Worm (Caenorhabditis elegans) whole organism, L4 larva: ENCODE data around the gene spt-5.

Source experiments
- F10B5.3 ChIP-seq: sonication (generic microtip); optimal IDR thresholded peaks from 2 replicates; lab custom pipeline; 2016; ENCODE audit warnings: mild to moderate bottlenecking, missing genetic modification characterization, missing compliant biosample characterization
- F26F4.8 ChIP-seq: fragments of 200-800 bp; sonication (Bioruptor generic); conservative IDR thresholded peaks from 2 replicates; pipeline ENCODE4 v1.3.6; 2022; ENCODE audit warnings: missing genetic modification characterization, missing compliant biosample characterization
- F44E2.7 ChIP-seq: fragments of 200-800 bp; sonication (Bioruptor generic); IDR thresholded peaks from 2 replicates; pipeline ENCODE4 v2.1.2; 2022; ENCODE audit warnings: missing genetic modification characterization, missing compliant biosample characterization
- T20F7.1 ChIP-seq: fragments of 200-800 bp; sonication (Bioruptor generic); optimal IDR thresholded peaks from 2 replicates; lab custom pipeline; 2018; ENCODE audit warnings: mild to moderate bottlenecking, missing genetic modification characterization, missing compliant biosample characterization
- Y105C5A.15 ChIP-seq: fragments of 200-800 bp; sonication (Bioruptor generic); IDR thresholded peaks from 2 replicates; pipeline ENCODE4 v1.3.6; 2022; ENCODE audit warnings: missing genetic modification characterization, missing compliant biosample characterization
- Y48G9A.11 ChIP-seq: fragments of 200-800 bp; sonication (Bioruptor generic); IDR thresholded peaks from 2 replicates; pipeline ENCODE4 v1.3.6; 2022; ENCODE audit warnings: missing genetic modification reagents, missing genetic modification characterization, missing compliant biosample characterization
- arid-1 ChIP-seq: fragments of 200-800 bp; sonication (Bioruptor generic); conservative IDR thresholded peaks from 2 replicates; pipeline ENCODE4 v1.3.6; 2022; ENCODE audit warnings: missing genetic modification reagents, missing genetic modification characterization, missing compliant biosample characterization
- attf-4 ChIP-seq: sonication (generic microtip); optimal IDR thresholded peaks from 3 replicates; lab custom pipeline; 2017; ENCODE audit warnings: missing biosample characterization, missing genetic modification characterization
- ceh-32 ChIP-seq: sonication (generic microtip); optimal IDR thresholded peaks from 2 replicates; lab custom pipeline; 2016; ENCODE audit warnings: mild to moderate bottlenecking, missing genetic modification characterization, missing compliant biosample characterization; ENCODE audit not compliant: poor library complexity
- ceh-62 ChIP-seq: sonication (generic microtip); optimal IDR thresholded peaks from 2 replicates; lab custom pipeline; 2017; ENCODE audit warnings: missing biosample characterization, missing genetic modification characterization
- ces-1 ChIP-seq: fragments of 150-350 bp; sonication (generic microtip); optimal IDR thresholded peaks from 4 replicates; lab custom pipeline; 2014; ENCODE audit warnings: missing biosample characterization, missing genetic modification reagents, missing genetic modification characterization
- cey-2 ChIP-seq: sonication (generic microtip); optimal IDR thresholded peaks from 3 replicates; lab custom pipeline; 2017; ENCODE audit warnings: missing genetic modification characterization, mild to moderate bottlenecking, missing compliant biosample characterization, antibody characterized with exemption, borderline replicate concordance; ENCODE audit not compliant: insufficient read depth
- daf-8 ChIP-seq: fragments of 200-800 bp; sonication (Bioruptor generic); IDR thresholded peaks from 2 replicates; pipeline ENCODE4 v1.3.6; 2022; ENCODE audit warnings: missing genetic modification characterization, missing compliant biosample characterization
- dmd-8 ChIP-seq: fragments of 200-800 bp; sonication (Bioruptor generic); IDR thresholded peaks from 2 replicates; pipeline ENCODE4 v1.3.6; 2022; ENCODE audit warnings: missing genetic modification characterization, missing compliant biosample characterization
- duxl-1 ChIP-seq: sonication (generic microtip); optimal IDR thresholded peaks from 2 replicates; lab custom pipeline; 2016; ENCODE audit warnings: mild to moderate bottlenecking, missing genetic modification characterization, moderate library complexity, missing compliant biosample characterization; ENCODE audit not compliant: poor library complexity
- fos-1 ChIP-seq: fragments of 150-350 bp; optimal IDR thresholded peaks from 2 replicates; lab custom pipeline; 2014; ENCODE audit warnings: missing biosample characterization, missing genetic modification characterization
- gei-8 ChIP-seq: fragments of 200-800 bp; sonication (Bioruptor generic); optimal IDR thresholded peaks from 2 replicates; lab custom pipeline; 2018; ENCODE audit warnings: mild to moderate bottlenecking, missing genetic modification characterization, missing compliant biosample characterization
- hif-1 ChIP-seq, 2 experiments: sonication (generic microtip); optimal IDR thresholded peaks; 2 replicates each; lab custom pipeline; 2016 to 2017; ENCODE audit warnings: missing compliant biosample characterization in 2 of 2, missing genetic modification characterization in 2 of 2, missing genetic modification reagents in 2 of 2, missing genotype in 2 of 2, mild to moderate bottlenecking in 1 of 2
- hlh-30 ChIP-seq: sonication (generic microtip); optimal IDR thresholded peaks from 2 replicates; lab custom pipeline; 2017; ENCODE audit warnings: antibody characterized with exemption, mild to moderate bottlenecking, missing genetic modification characterization, missing compliant biosample characterization; ENCODE audit not compliant: insufficient read depth
- lim-7 ChIP-seq: fragments of 200-800 bp; sonication (Bioruptor generic); IDR thresholded peaks from 2 replicates; pipeline ENCODE4 v1.3.6; 2022; ENCODE audit warnings: missing genetic modification characterization, missing compliant biosample characterization
- lin-15B ChIP-seq: fragments of 150-350 bp; sonication (generic microtip); optimal IDR thresholded peaks from 3 replicates; lab custom pipeline; 2014; ENCODE audit warnings: missing biosample characterization, missing genetic modification characterization
- lin-29 ChIP-seq: fragments of 200-800 bp; sonication (Bioruptor generic); IDR thresholded peaks from 2 replicates; pipeline ENCODE4 v1.3.6; 2022; ENCODE audit warnings: missing genetic modification reagents, missing genetic modification characterization, missing compliant biosample characterization
- lin-39 ChIP-seq: fragments of 150-350 bp; optimal IDR thresholded peaks from 2 replicates; lab custom pipeline; 2014; ENCODE audit warnings: missing biosample characterization, missing genetic modification reagents, missing genetic modification characterization
- madf-5 ChIP-seq, 2 experiments: fragments of 200-800 bp; sonication (Bioruptor generic); IDR thresholded peaks; 2 replicates each; pipeline ENCODE4 v1.3.6; 2022; ENCODE audit warnings: missing compliant biosample characterization in 2 of 2, missing genetic modification characterization in 2 of 2
- madf-9 ChIP-seq: fragments of 200-800 bp; sonication (Bioruptor generic); conservative IDR thresholded peaks from 2 replicates; pipeline ENCODE4 v1.3.6; 2022; ENCODE audit warnings: missing genetic modification reagents, missing genetic modification characterization, missing compliant biosample characterization
- mdl-1 ChIP-seq, 2 experiments: fragments of 150-350 bp in 1 of 2; sonication (generic microtip) in 1 of 2; optimal IDR thresholded peaks; 2 replicates each; lab custom pipeline; 2014 to 2017; ENCODE audit warnings: missing biosample characterization in 2 of 2, missing genetic modification characterization in 2 of 2
- mep-1 ChIP-seq: fragments of 150-350 bp; sonication (generic microtip); optimal IDR thresholded peaks from 3 replicates; lab custom pipeline; 2014; ENCODE audit warnings: missing biosample characterization, missing genetic modification characterization
- mes-2 ChIP-seq: sonication (generic microtip); optimal IDR thresholded peaks from 2 replicates; lab custom pipeline; 2016; ENCODE audit warnings: missing genotype, mild to moderate bottlenecking, missing genetic modification characterization, missing compliant biosample characterization; ENCODE audit not compliant: poor library complexity, severe bottlenecking
- mxl-2 ChIP-seq: fragments of 200-800 bp; sonication (Bioruptor generic); conservative IDR thresholded peaks from 2 replicates; pipeline ENCODE4 v1.3.6; 2022; ENCODE audit warnings: missing genetic modification reagents, missing genetic modification characterization, missing compliant biosample characterization
- mxl-3 ChIP-seq: fragments of 200-800 bp; sonication (Bioruptor generic); optimal IDR thresholded peaks from 2 replicates; lab custom pipeline; 2018; ENCODE audit warnings: mild to moderate bottlenecking, missing genetic modification characterization, missing compliant biosample characterization
- nhr-11 ChIP-seq: fragments of 150-350 bp; optimal IDR thresholded peaks from 2 replicates; lab custom pipeline; 2014; ENCODE audit warnings: missing biosample characterization, missing genetic modification characterization
- nhr-111 ChIP-seq: fragments of 200-800 bp; sonication (Bioruptor generic); optimal IDR thresholded peaks from 2 replicates; lab custom pipeline; 2018; ENCODE audit warnings: mild to moderate bottlenecking, missing genetic modification characterization, missing compliant biosample characterization
- nhr-237 ChIP-seq: sonication (generic microtip); optimal IDR thresholded peaks from 2 replicates; lab custom pipeline; 2017; ENCODE audit warnings: missing biosample characterization, missing genetic modification characterization
- nhr-42 ChIP-seq: fragments of 200-800 bp; sonication (Bioruptor generic); IDR thresholded peaks from 2 replicates; pipeline ENCODE4 v1.3.6; 2022; ENCODE audit warnings: missing genetic modification characterization, missing compliant biosample characterization
- nhr-77 ChIP-seq: fragments of 150-350 bp; optimal IDR thresholded peaks from 2 replicates; lab custom pipeline; 2014; ENCODE audit warnings: missing biosample characterization, missing genetic modification characterization
- pha-4 ChIP-seq, 2 experiments: fragments of 150-350 bp in 1 of 2; fragments of 200-800 bp in 1 of 2; sonication (Bioruptor generic) in 1 of 2; IDR thresholded peaks in 1 of 2; optimal IDR thresholded peaks in 1 of 2; 2 replicates each; pipeline versions ENCODE4 v1.3.6 to Lab custom; 2014 to 2022; ENCODE audit warnings: missing genetic modification characterization in 2 of 2, missing genetic modification reagents in 2 of 2, missing biosample characterization in 1 of 2, missing compliant biosample characterization in 1 of 2
- php-3 ChIP-seq: fragments of 200-800 bp; sonication (Bioruptor generic); IDR thresholded peaks from 2 replicates; pipeline ENCODE4 v1.3.6; 2022; ENCODE audit warnings: missing genetic modification reagents, missing genetic modification characterization, missing compliant biosample characterization
- pqm-1 ChIP-seq: sonication (generic microtip); optimal IDR thresholded peaks from 2 replicates; lab custom pipeline; 2017; ENCODE audit warnings: missing biosample characterization, missing genetic modification characterization
- rbr-2 ChIP-seq: sonication (generic microtip); optimal IDR thresholded peaks from 2 replicates; lab custom pipeline; 2016; ENCODE audit warnings: missing genotype, missing genetic modification characterization, missing compliant biosample characterization
- saeg-2 ChIP-seq: fragments of 200-800 bp; sonication (Bioruptor generic); IDR thresholded peaks from 2 replicates; pipeline ENCODE4 v1.3.6; 2022; ENCODE audit warnings: missing genetic modification reagents, missing genetic modification characterization, missing compliant biosample characterization
- sdz-12 ChIP-seq: fragments of 200-800 bp; sonication (Bioruptor generic); optimal IDR thresholded peaks from 2 replicates; lab custom pipeline; 2018; ENCODE audit warnings: mild to moderate bottlenecking, missing genetic modification characterization, missing compliant biosample characterization
- set-16 ChIP-seq: fragments of 200-800 bp; sonication (Bioruptor generic); IDR thresholded peaks from 2 replicates; pipeline ENCODE4 v1.3.6; 2022; ENCODE audit warnings: missing genetic modification reagents, missing genetic modification characterization, missing compliant biosample characterization
- skn-1 ChIP-seq: fragments of 150-350 bp; optimal IDR thresholded peaks from 2 replicates; lab custom pipeline; 2014; ENCODE audit warnings: missing biosample characterization, missing genetic modification characterization
- spr-1 ChIP-seq: sonication (generic microtip); optimal IDR thresholded peaks from 2 replicates; lab custom pipeline; 2016; ENCODE audit warnings: mild to moderate bottlenecking, missing genetic modification characterization, missing compliant biosample characterization
- tra-1 ChIP-seq: fragments of 200-800 bp; sonication (Bioruptor generic); IDR thresholded peaks from 2 replicates; pipeline ENCODE4 v1.3.6; 2022; ENCODE audit warnings: missing genetic modification reagents, missing genetic modification characterization, missing compliant biosample characterization
- unc-39 ChIP-seq: sonication (generic microtip); optimal IDR thresholded peaks from 2 replicates; lab custom pipeline; 2017; ENCODE audit warnings: missing biosample characterization, missing genetic modification characterization
- unc-62 ChIP-seq, 3 experiments: fragments of 150-350 bp in 1 of 3; sonication (generic microtip); optimal IDR thresholded peaks in 2 of 3; peaks in 1 of 3; 1 replicate in 1 of 3; 2 replicates in 2 of 3; lab custom pipeline; 2014 to 2017; ENCODE audit warnings: missing biosample characterization in 3 of 3, missing genetic modification characterization in 3 of 3, missing genetic modification reagents in 3 of 3, missing genotype in 1 of 3
- vab-7 ChIP-seq: fragments of 200-800 bp; sonication (Bioruptor generic); IDR thresholded peaks from 2 replicates; pipeline ENCODE4 v1.3.6; 2022; ENCODE audit warnings: missing genetic modification reagents, missing genetic modification characterization, missing compliant biosample characterization
- ztf-11 ChIP-seq: fragments of 150-350 bp; optimal IDR thresholded peaks from 2 replicates; lab custom pipeline; 2014; ENCODE audit warnings: missing biosample characterization, missing genetic modification characterization

The spt-5 gene

DNA sequence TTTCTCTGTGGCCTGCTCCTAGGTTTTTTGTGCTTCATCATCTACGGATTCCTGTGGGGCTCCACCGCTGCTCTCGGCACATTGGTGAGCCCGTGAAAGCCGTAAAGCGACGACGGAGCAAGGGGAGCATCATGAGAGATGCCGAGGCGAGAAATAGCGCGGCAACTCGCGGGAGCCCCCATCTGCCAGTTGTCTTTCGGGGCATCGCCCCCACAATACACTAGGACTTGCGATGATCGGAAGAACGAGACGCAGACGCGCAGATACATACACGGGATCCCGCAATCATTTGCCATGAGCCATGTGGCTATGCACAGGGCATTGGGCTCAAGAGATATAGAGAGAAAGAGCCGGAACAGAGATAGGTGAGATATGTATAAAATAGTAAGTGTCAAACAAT lies 40.9 kb upstream of the spt-5 start:
- no peak for TF ChIP-seq ztf-11 (tag; lab: Kevin White, UChicago)
- TF ChIP-seq hif-1 (tag; optimal IDR thresholded peaks at IDR 0.05; lab: Kevin White, UChicago) = peak in 1 of 2 experiments; percentile 30
- no peak for TF ChIP-seq unc-62 (GFP tag; optimal IDR thresholded peaks at IDR 0.05 in 1 of 2; lab: Kevin White, UChicago)
- TF ChIP-seq unc-62 (tag; optimal IDR thresholded peaks at IDR 0.05; lab: Kevin White, UChicago) = no peak
- no peak for TF ChIP-seq mes-2 (tag; lab: Kevin White, UChicago)
- peak; percentile 85 for TF ChIP-seq set-16 (GFP tag; lab: Robert Waterston, UW)
- TF ChIP-seq ceh-32 (tag; lab: Kevin White, UChicago) = no peak
- TF ChIP-seq mdl-1 (tag; optimal IDR thresholded peaks at IDR 0.05; lab: Kevin White, UChicago) = peak in 1 of 2 experiments; percentile 42
- TF ChIP-seq duxl-1 (tag; lab: Kevin White, UChicago) = no peak
- no peak for TF ChIP-seq dmd-8 (GFP tag; lab: Robert Waterston, UW)
- TF ChIP-seq mxl-3 (GFP tag; lab: Kevin White, UChicago) = peak; percentile 65
- TF ChIP-seq madf-9 (GFP tag; lab: Robert Waterston, UW) = no peak
- TF ChIP-seq skn-1 = no peak
- TF ChIP-seq nhr-77 = no peak
- no peak for TF ChIP-seq cey-2 (tag; lab: Kevin White, UChicago)
- TF ChIP-seq hlh-30 (tag; lab: Kevin White, UChicago) = peak; percentile 49
- no peak for TF ChIP-seq F44E2.7 (GFP tag; lab: Robert Waterston, UW)
- no peak for TF ChIP-seq php-3 (GFP tag; lab: Robert Waterston, UW)
- TF ChIP-seq Y48G9A.11 (GFP tag; lab: Robert Waterston, UW) = no peak
- TF ChIP-seq nhr-237 (tag; lab: Kevin White, UChicago) = no peak
- no peak for TF ChIP-seq daf-8 (GFP tag; lab: Robert Waterston, UW)
- TF ChIP-seq lin-39 (tag; lab: Kevin White, UChicago) = no peak
- no peak for TF ChIP-seq madf-5 (GFP tag; IDR thresholded peaks at IDR 0.05; lab: Robert Waterston, UW)
- TF ChIP-seq T20F7.1 (GFP tag; lab: Kevin White, UChicago) = no peak
- no peak for TF ChIP-seq saeg-2 (GFP tag; lab: Robert Waterston, UW)
- no peak for TF ChIP-seq mxl-2 (GFP tag; lab: Robert Waterston, UW)
- TF ChIP-seq rbr-2 (tag; lab: Kevin White, UChicago) = no peak
- no peak for TF ChIP-seq lin-29 (GFP tag; lab: Robert Waterston, UW)
- no peak for TF ChIP-seq lin-15B (tag; lab: Kevin White, UChicago)
- no peak for TF ChIP-seq mep-1
- TF ChIP-seq ceh-62 = no peak
- TF ChIP-seq arid-1 (GFP tag; lab: Robert Waterston, UW) = no peak
- no peak for TF ChIP-seq gei-8
- TF ChIP-seq vab-7 (GFP tag; lab: Robert Waterston, UW) = no peak
- no peak for TF ChIP-seq pha-4 (GFP tag; IDR thresholded peaks at IDR 0.05; lab: Robert Waterston, UW)
- TF ChIP-seq pha-4 (tag; optimal IDR thresholded peaks at IDR 0.05; lab: Kevin White, UChicago) = no peak
- TF ChIP-seq attf-4 (tag; lab: Kevin White, UChicago) = no peak
- TF ChIP-seq unc-39 = no peak
- TF ChIP-seq nhr-11 (tag; lab: Kevin White, UChicago) = peak; percentile 74
- no peak for TF ChIP-seq spr-1
- no peak for TF ChIP-seq pqm-1
- TF ChIP-seq nhr-42 (GFP tag; lab: Robert Waterston, UW) = no peak
- no peak for TF ChIP-seq F10B5.3
- TF ChIP-seq F26F4.8 (GFP tag; lab: Robert Waterston, UW) = no peak
- TF ChIP-seq tra-1 (GFP tag; lab: Robert Waterston, UW) = 0 out of 2 replicates have a peak, but pooled peaks have one; percentile 34
- no peak for TF ChIP-seq sdz-12 (GFP tag; lab: Kevin White, UChicago)
- TF ChIP-seq nhr-111 (GFP tag; lab: Kevin White, UChicago) = no peak
- no peak for TF ChIP-seq Y105C5A.15
- no peak for TF ChIP-seq ces-1 (GFP tag; lab: Kevin White, UChicago)
- no peak for TF ChIP-seq fos-1 (tag; lab: Kevin White, UChicago)
- no peak for TF ChIP-seq lim-7 (GFP tag; lab: Robert Waterston, UW)
